Fruit fly (Drosophila melanogaster): Measurements from ENCODE around the gene CG9286.
A peak's percentile ranks its signal among the peaks of the same experiment; 100 is the strongest.

DNA sequence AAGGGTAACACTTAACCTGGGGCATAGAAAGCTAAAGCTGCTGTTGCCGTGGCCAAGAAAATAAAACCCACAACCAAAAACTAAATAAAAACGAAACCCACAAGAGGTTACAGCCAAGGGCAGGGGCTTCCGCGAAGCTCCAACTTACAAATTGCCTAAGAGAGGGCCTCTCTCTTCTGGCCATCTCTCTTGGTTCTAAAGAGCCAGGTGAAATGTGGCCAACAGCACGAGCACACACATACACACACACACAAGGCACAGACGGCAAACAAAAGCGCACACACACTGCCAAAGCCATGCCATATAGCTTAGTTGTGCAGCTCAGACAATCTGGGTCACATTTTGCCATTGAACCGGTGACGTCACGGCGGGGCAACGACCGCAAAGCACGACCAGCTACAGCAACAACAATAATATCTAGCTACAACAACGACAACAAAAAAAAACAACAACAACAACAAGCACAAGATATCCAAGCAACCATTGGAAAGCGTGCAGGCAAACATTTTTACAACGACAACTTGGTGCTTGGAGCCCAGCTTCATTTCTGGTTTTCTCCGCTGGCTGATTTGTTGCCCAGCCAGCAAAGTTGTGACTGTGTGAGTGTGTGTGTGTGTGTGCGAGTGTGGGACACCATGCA is 16.0 kb downstream of the CG9286 start:
- TF ChIP-seq CG7101 (tag; optimal IDR thresholded peaks at IDR 0.05) = no peak
- TF ChIP-seq Crg-1 (GFP tag; optimal IDR thresholded peaks at IDR 0.05) = no peak
- peak; percentile 42 for TF ChIP-seq tj (GFP tag; optimal IDR thresholded peaks at IDR 0.05)
- TF ChIP-seq kay (GFP tag; ENCODE audit: borderline replicate concordance) = no peak
- TF ChIP-seq bab1 (GFP tag; optimal IDR thresholded peaks at IDR 0.05) = no peak
- no peak for TF ChIP-seq CG5204 (GFP tag; optimal IDR thresholded peaks at IDR 0.05)
- no peak for TF ChIP-seq Mnt (GFP tag; optimal IDR thresholded peaks at IDR 0.05)
- no peak for TF ChIP-seq pad (GFP tag; optimal IDR thresholded peaks at IDR 0.05)
- TF ChIP-seq CG1620 (GFP tag; optimal IDR thresholded peaks at IDR 0.05) = no peak
- TF ChIP-seq CG7045 (GFP tag; optimal IDR thresholded peaks at IDR 0.05) = no peak
